Fruit fly (Drosophila melanogaster): ENCODE data around the gene dpy.

The dpy gene

DNA sequence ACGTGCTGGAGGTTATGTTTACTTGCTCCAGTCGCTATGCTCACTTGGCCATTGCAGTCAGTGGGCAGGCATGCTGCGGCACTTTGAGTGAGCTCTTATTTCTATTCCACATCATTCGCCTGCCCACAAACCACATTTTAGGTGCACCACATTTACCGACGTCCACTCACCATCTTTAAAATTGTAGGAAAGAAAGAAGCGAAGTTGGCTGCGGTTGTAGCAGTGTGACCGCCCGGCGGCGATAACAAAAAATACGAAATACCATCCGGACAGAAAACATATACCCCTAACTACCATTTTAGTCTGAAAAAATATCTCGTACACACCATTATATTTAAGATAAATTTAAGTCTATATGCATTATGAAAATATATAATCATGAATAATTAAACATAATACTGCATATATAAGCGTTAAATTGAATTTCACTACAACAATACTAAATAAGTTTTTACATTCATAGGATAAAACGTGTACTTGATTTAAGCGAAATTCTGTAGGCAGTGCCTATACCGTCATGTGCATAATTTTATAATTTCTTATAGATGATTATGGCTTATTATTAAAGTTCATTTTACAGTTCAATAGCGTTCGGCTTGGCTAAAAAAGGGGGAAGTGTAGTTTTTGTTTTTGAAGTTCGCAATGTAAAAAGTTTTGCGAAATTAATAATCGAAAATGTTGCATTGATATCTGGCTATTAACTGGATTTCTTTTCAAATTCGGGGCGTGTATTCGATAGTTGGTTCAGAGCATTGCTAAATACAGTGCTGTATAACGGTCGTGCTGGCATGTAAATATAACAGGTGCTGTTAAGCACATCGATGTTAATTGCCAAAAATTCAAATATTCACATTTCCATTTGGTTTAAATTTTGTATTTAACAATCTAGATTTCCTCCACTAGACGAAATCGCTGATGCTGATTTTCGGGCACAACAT, 155.7 kb downstream of the dpy start, which contains the start of gene RpL27A (continued):
- TF ChIP-seq CG15336 (GFP tag; IDR thresholded peaks at IDR 0.05) (peak; percentile 69), CG11762 (GFP tag; optimal IDR thresholded peaks at IDR 0.05; ENCODE audit: insufficient read depth) (no peak), Lpt (GFP tag; optimal IDR thresholded peaks at IDR 0.05) (peak; percentile 9), CG4318 (GFP tag; optimal IDR thresholded peaks at IDR 0.05) (no peak), Hr39 (GFP tag; optimal IDR thresholded peaks at IDR 0.05) (peak; percentile 49), spab (GFP tag; optimal IDR thresholded peaks at IDR 0.05) (no peak), CG9139 (GFP tag; optimal IDR thresholded peaks at IDR 0.05) (no peak), CG6276 (GFP tag; optimal IDR thresholded peaks at IDR 0.05) (no peak), dac (GFP tag; optimal IDR thresholded peaks at IDR 0.05) (peak; percentile 68), esn (GFP tag; optimal IDR thresholded peaks at IDR 0.05) (peak; percentile 79), acj6 (GFP tag; optimal IDR thresholded peaks at IDR 0.05) (peak; percentile 61), vri (GFP tag; optimal IDR thresholded peaks at IDR 0.05) (peak; percentile 71), CG7368 (GFP tag; optimal IDR thresholded peaks at IDR 0.05) (peak; percentile 48), Smox (GFP tag; optimal IDR thresholded peaks at IDR 0.05) (peak; percentile 60), CG3919 (GFP tag; optimal IDR thresholded peaks at IDR 0.05) (peak; percentile 86)

DNA sequence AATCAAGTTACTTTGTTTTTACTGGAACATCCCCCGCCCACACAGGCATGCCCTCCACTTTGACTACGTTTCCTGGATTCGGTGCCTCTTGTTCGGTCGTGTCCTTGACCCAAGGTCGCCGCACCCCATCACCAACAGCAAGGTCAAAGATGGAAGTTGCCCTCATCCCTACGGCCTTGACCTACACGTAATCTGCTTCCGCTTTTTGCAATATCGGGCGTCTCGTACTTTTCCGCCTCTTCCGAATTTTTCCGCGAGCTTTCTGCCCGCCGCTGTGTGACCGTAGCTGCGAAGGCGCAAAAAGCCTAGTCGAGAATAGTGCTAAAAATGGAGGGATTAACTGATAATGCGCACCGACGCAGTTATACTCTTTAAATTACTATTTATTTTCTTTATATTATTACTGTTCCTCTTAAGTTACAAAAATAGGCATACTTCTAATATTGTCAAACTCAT, 157.5 kb downstream of the dpy start, which contains the start of gene Gs1l:
Gene Gs1l (minus strand): TSS at position 269 of the 456 bp plus-strand sequence.
- TF ChIP-seq svp (GFP tag), result peak; percentile 89
- no peak for TF ChIP-seq CG11762 (GFP tag; optimal IDR thresholded peaks at IDR 0.05; ENCODE audit: insufficient read depth)
- TF ChIP-seq CG15336 (GFP tag; IDR thresholded peaks at IDR 0.05), result 0 out of 2 replicates have a peak, but pooled peaks have one; percentile 10
- peak; percentile 12 for TF ChIP-seq Eip75B (GFP tag; optimal IDR thresholded peaks at IDR 0.05)
- TF ChIP-seq OdsH (GFP tag; optimal IDR thresholded peaks at IDR 0.05), result peak; percentile 2
- TF ChIP-seq CG4318 (GFP tag; optimal IDR thresholded peaks at IDR 0.05), result no peak
- peak; percentile 0 for TF ChIP-seq CG6854 (GFP tag; optimal IDR thresholded peaks at IDR 0.05)
- peak; percentile 6 for TF ChIP-seq CG3032 (tag; optimal IDR thresholded peaks at IDR 0.05)
- TF ChIP-seq Sox14 (GFP tag; optimal IDR thresholded peaks at IDR 0.05), result peak; percentile 28
- TF ChIP-seq Sox15 (GFP tag; optimal IDR thresholded peaks at IDR 0.05), result no peak
- peak; percentile 35 for TF ChIP-seq CG1621 (tag; optimal IDR thresholded peaks at IDR 0.05)
- no peak for TF ChIP-seq lz (GFP tag; optimal IDR thresholded peaks at IDR 0.05)
- TF ChIP-seq Met (GFP tag; optimal IDR thresholded peaks at IDR 0.05), result peak; percentile 1
- TF ChIP-seq Lpt (GFP tag; optimal IDR thresholded peaks at IDR 0.05), result no peak
- peak; percentile 16 to 37 for TF ChIP-seq ss (GFP tag; optimal IDR thresholded peaks at IDR 0.05)
- peak; percentile 53; the same call in 1 of the 3 replicates for TF ChIP-seq eg (GFP tag; IDR thresholded peaks at IDR 0.05)
- TF ChIP-seq vri (GFP tag; optimal IDR thresholded peaks at IDR 0.05), result peak; percentile 44
- TF ChIP-seq dsx (GFP tag; optimal IDR thresholded peaks at IDR 0.05; ENCODE audit: poor library complexity, severe bottlenecking), result peak; percentile 80
- TF ChIP-seq topi (GFP tag; optimal IDR thresholded peaks at IDR 0.05), result peak; percentile 24
- no peak for TF ChIP-seq cyc (GFP tag; optimal IDR thresholded peaks at IDR 0.05)
- TF ChIP-seq Eip78C (GFP tag), result peak; percentile 71
- TF ChIP-seq CG6163 (GFP tag; IDR thresholded peaks at IDR 0.05), result 0 out of 3 replicates have a peak, but pooled peaks have one; percentile 26
- peak; percentile 28 for TF ChIP-seq esn (GFP tag; optimal IDR thresholded peaks at IDR 0.05)
- no peak for TF ChIP-seq CG11294 (GFP tag; IDR thresholded peaks at IDR 0.05)

DNA sequence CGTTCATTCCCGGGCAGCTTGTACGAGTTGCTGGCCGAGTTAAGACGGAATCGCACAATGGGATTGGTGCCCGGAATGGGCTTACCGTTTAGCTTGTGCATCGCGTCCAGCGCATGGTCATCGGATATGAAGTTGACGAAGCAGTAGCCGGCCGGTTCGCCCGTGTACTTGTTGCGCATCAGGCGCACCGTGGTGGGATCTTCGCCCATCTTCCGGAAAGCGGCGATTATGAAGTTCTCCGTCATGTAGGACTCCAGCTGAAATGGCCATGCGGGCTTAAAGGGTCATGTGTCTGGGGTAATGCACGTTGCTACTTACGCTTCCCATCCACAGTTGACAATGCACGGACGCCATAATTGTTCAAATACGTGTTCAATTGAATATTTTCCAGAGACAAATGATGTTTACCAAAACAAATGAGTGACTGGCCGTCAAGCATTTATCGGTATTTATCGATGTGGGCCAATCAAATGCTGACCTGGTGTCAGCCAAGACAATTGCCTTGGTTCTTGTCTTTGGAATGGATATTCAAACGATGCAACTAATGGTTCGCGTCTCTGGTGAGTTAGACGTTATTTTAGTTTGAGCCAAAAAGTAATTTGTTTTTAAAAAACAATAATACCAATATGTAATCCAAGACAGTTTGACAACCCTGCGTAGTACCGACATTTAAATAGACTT, 160.0 kb downstream of the dpy start, which contains the start of the genes Secp43 and ND-B8:
Gene Secp43 (minus strand): TSS at position 445 of the 681 bp plus-strand sequence.
Gene ND-B8 (plus strand): TSS at position 618 of the 681 bp plus-strand sequence.
- TF ChIP-seq Gug (GFP tag; IDR thresholded peaks at IDR 0.05) (no peak), salr (GFP tag; optimal IDR thresholded peaks at IDR 0.05) (no peak), esn (GFP tag; optimal IDR thresholded peaks at IDR 0.05) (no peak), CG16779 (tag; optimal IDR thresholded peaks at IDR 0.05) (no peak), CG1621 (tag; optimal IDR thresholded peaks at IDR 0.05) (peak; percentile 32), CG34406 (GFP tag; optimal IDR thresholded peaks at IDR 0.05) (no peak), CG3032 (tag; optimal IDR thresholded peaks at IDR 0.05) (no peak), Eip93F (GFP tag; optimal IDR thresholded peaks at IDR 0.05) (no peak), fkh (GFP tag; optimal IDR thresholded peaks at IDR 0.05) (peak; percentile 77), Sox102F (GFP tag; optimal IDR thresholded peaks at IDR 0.05) (no peak), spab (GFP tag; optimal IDR thresholded peaks at IDR 0.05) (no peak), CG10631 (GFP tag; optimal IDR thresholded peaks at IDR 0.05) (no peak), Ets96B (tag; optimal IDR thresholded peaks at IDR 0.05) (no peak), svp (GFP tag) (peak; percentile 86), CG15336 (GFP tag; IDR thresholded peaks at IDR 0.05) (no peak), OdsH (GFP tag; optimal IDR thresholded peaks at IDR 0.05) (no peak), CG8319 (GFP tag; optimal IDR thresholded peaks at IDR 0.05) (no peak), CG6792 (GFP tag; optimal IDR thresholded peaks at IDR 0.05) (no peak)

Measured in whole organism, prepupa.